Fruit fly (Drosophila melanogaster) whole organism: ENCODE results near the gene CG14321.

Experiments
- CG8478 ChIP-seq: fragments of >200 bp; optimal IDR thresholded peaks from 2 replicates; lab custom pipeline; 2018; ENCODE audit warnings: inconsistent platforms
- Dll ChIP-seq: fragments of >200 bp; optimal IDR thresholded peaks from 2 replicates; lab custom pipeline; 2017
- EcR ChIP-seq, 2 experiments: fragments of >200 bp; optimal IDR thresholded peaks; 2 replicates each; lab custom pipeline; 2017; ENCODE audit warnings: missing biosample characterization in 2 of 2, missing genetic modification characterization in 2 of 2, missing genetic modification reagents in 2 of 2
- pan ChIP-seq: fragments of >200 bp; optimal IDR thresholded peaks from 2 replicates; lab custom pipeline; 2017
- psq ChIP-seq: fragments of >200 bp; optimal IDR thresholded peaks from 2 replicates; lab custom pipeline; 2017
- usp ChIP-seq: fragments of >200 bp; optimal IDR thresholded peaks from 2 replicates; lab custom pipeline; 2017; ENCODE audit warnings: missing biosample characterization, missing genetic modification characterization, mixed read lengths

Gene CG14321

dm6 chr3R:17714773-17715344 is 18.5 kb upstream of the CG14321 start:
- TF ChIP-seq psq (lab: Kevin White, UChicago) (no peak), pan (no peak), Dll (no peak), EcR (GFP tag; optimal IDR thresholded peaks at IDR 0.05; lab: Kevin White, UChicago) (peak in 1 of 2 experiments; percentile 34), usp (GFP tag; lab: Kevin White, UChicago) (no peak)

dm6 chr3R:17716858-17717596 is 16.4 kb upstream of the CG14321 start:
- TF ChIP-seq CG8478 (lab: Kevin White, UChicago) (peak; percentile 96), pan (no peak), psq (lab: Kevin White, UChicago) (no peak), usp (GFP tag; lab: Kevin White, UChicago) (no peak), EcR (GFP tag; optimal IDR thresholded peaks at IDR 0.05; lab: Kevin White, UChicago) (no peak), Dll (peak; percentile 98)

dm6 chr3R:17718051-17718693 is 15.2 kb upstream of the CG14321 start, which contains the start of gene osa:
TSS of gene osa (minus strand) at chr3R:17718350.
- TF ChIP-seq Dll (no peak), psq (lab: Kevin White, UChicago) (no peak), EcR (GFP tag; optimal IDR thresholded peaks at IDR 0.05; lab: Kevin White, UChicago) (no peak), CG8478 (lab: Kevin White, UChicago) (no peak), pan (no peak), usp (GFP tag; lab: Kevin White, UChicago) (no peak)

- no peak for TF ChIP-seq Dll
- no peak for TF ChIP-seq pan
- TF ChIP-seq CG8478 (lab: Kevin White, UChicago), result no peak
- TF ChIP-seq psq (lab: Kevin White, UChicago), result no peak
- no peak for TF ChIP-seq usp (GFP tag; lab: Kevin White, UChicago)
- TF ChIP-seq EcR (GFP tag; optimal IDR thresholded peaks at IDR 0.05; lab: Kevin White, UChicago), result no peak
Observed at dm6 chr3R:17718760-17719625, 14.4 kb upstream of the CG14321 start, which contains the start of gene Pxt. TSS of gene Pxt (plus strand) at chr3R:17719454.

dm6 chr3R:17724963-17725362 is 8.4 kb upstream of the CG14321 start, which contains the start of gene Atg8b:
TSS of gene Atg8b (minus strand) at chr3R:17725063.
- TF ChIP-seq CG8478 (lab: Kevin White, UChicago), result no peak
- TF ChIP-seq usp (GFP tag; lab: Kevin White, UChicago), result no peak
- TF ChIP-seq psq (lab: Kevin White, UChicago), result no peak
- TF ChIP-seq Dll, result no peak
- TF ChIP-seq pan, result no peak

dm6 chr3R:17725558-17725957 is 7.8 kb upstream of the CG14321 start, which contains the start of gene Lgr1:
TSS of gene Lgr1 (plus strand) at chr3R:17725777.
- TF ChIP-seq pan, result no peak

dm6 chr3R:17736311-17736710 is 2.9 kb downstream of the CG14321 start, which contains the start of gene TyrRII:
TSS of gene TyrRII (plus strand) at chr3R:17736611.
- TF ChIP-seq Dll (no peak), CG8478 (lab: Kevin White, UChicago) (no peak), EcR (GFP tag; optimal IDR thresholded peaks at IDR 0.05; lab: Kevin White, UChicago) (no peak), pan (no peak), usp (GFP tag; lab: Kevin White, UChicago) (no peak), psq (lab: Kevin White, UChicago) (no peak)

- TF ChIP-seq usp (GFP tag; lab: Kevin White, UChicago), result no peak
- TF ChIP-seq pan, result no peak
- no peak for TF ChIP-seq EcR (GFP tag; optimal IDR thresholded peaks at IDR 0.05; lab: Kevin White, UChicago)
- TF ChIP-seq CG8478 (lab: Kevin White, UChicago), result no peak
- TF ChIP-seq Dll, result no peak
- TF ChIP-seq psq (lab: Kevin White, UChicago), result no peak
Observed at dm6 chr3R:17742542-17742941, 9.1 kb downstream of the CG14321 start.

- TF ChIP-seq Dll (no peak), EcR (GFP tag; optimal IDR thresholded peaks at IDR 0.05; lab: Kevin White, UChicago) (no peak)
Observed at dm6 chr3R:17758905-17759304, 25.5 kb downstream of the CG14321 start.

- no peak for TF ChIP-seq CG8478 (lab: Kevin White, UChicago)
- no peak for TF ChIP-seq pan
- TF ChIP-seq psq (lab: Kevin White, UChicago), result no peak
- TF ChIP-seq Dll, result no peak
- no peak for TF ChIP-seq EcR (GFP tag; optimal IDR thresholded peaks at IDR 0.05; lab: Kevin White, UChicago)
- no peak for TF ChIP-seq usp (GFP tag; lab: Kevin White, UChicago)
Observed at dm6 chr3R:17759773-17760476, 26.5 kb downstream of the CG14321 start.

- TF ChIP-seq EcR (GFP tag; optimal IDR thresholded peaks at IDR 0.05; lab: Kevin White, UChicago) (no peak), psq (lab: Kevin White, UChicago) (no peak), Dll (no peak), CG8478 (lab: Kevin White, UChicago) (no peak), usp (GFP tag; lab: Kevin White, UChicago) (no peak), pan (no peak)
Observed at dm6 chr3R:17762261-17762660, 28.9 kb downstream of the CG14321 start.
